Fruit fly (Drosophila melanogaster) whole organism, embryonic: ENCODE measurements around the gene MED15.

Experiments used
- Aef1 ChIP-seq: fragments of 200-800 bp; sonication (Bioruptor generic); IDR thresholded peaks from 3 replicates; pipeline ENCODE4 v1.3.6; 2022; ENCODE audit warnings: missing biosample characterization, missing genetic modification characterization
- Antp ChIP-seq: fragments of 200-800 bp; sonication (Bioruptor generic); optimal IDR thresholded peaks from 3 replicates; lab custom pipeline; 2016; ENCODE audit warnings: missing biosample characterization, missing genetic modification characterization
- Atf6 ChIP-seq: fragments of 200-800 bp; sonication (Bioruptor generic); IDR thresholded peaks from 2 replicates; pipeline ENCODE4 v1.3.6; 2022; ENCODE audit warnings: missing biosample characterization, missing genetic modification characterization
- BtbVII ChIP-seq: fragments of 200-800 bp; sonication (Bioruptor generic); optimal IDR thresholded peaks from 3 replicates; lab custom pipeline; 2017; ENCODE audit warnings: missing biosample characterization, mild to moderate bottlenecking, missing genetic modification characterization
- CG10209 ChIP-seq: fragments of 200-800 bp; sonication (Bioruptor generic); optimal IDR thresholded peaks from 3 replicates; lab custom pipeline; 2017; ENCODE audit warnings: missing biosample characterization, mild to moderate bottlenecking, missing genetic modification characterization, missing genetic modification reagents
- CG10654 ChIP-seq: fragments of 200-800 bp; sonication (Bioruptor generic); optimal IDR thresholded peaks from 2 replicates; lab custom pipeline; 2016; ENCODE audit warnings: missing biosample characterization, missing genetic modification characterization
- CG10979 ChIP-seq: fragments of 200-800 bp; sonication (Bioruptor generic); optimal IDR thresholded peaks from 2 replicates; lab custom pipeline; 2018; ENCODE audit warnings: missing biosample characterization, mild to moderate bottlenecking, missing genetic modification characterization, moderate library complexity
- CG11085 ChIP-seq: fragments of 200-800 bp; sonication (Bioruptor generic); IDR thresholded peaks from 2 replicates; pipeline ENCODE4 v1.3.6; 2022; ENCODE audit warnings: missing biosample characterization, missing genetic modification characterization
- CG11504 ChIP-seq: fragments of 200-800 bp; sonication (Bioruptor generic); optimal IDR thresholded peaks from 3 replicates; lab custom pipeline; 2019; ENCODE audit warnings: missing biosample characterization, mild to moderate bottlenecking, missing genetic modification characterization, moderate library complexity
- CG12769 ChIP-seq: fragments of 200-800 bp; sonication (Bioruptor generic); optimal IDR thresholded peaks from 2 replicates; lab custom pipeline; 2019; ENCODE audit warnings: missing biosample characterization, mild to moderate bottlenecking, missing genetic modification characterization, moderate library complexity
- CG13287 ChIP-seq: fragments of 200-800 bp; sonication (Bioruptor generic); IDR thresholded peaks from 2 replicates; pipeline ENCODE4 v1.3.6; 2022; ENCODE audit warnings: missing biosample characterization, missing genetic modification characterization; ENCODE audit not compliant: partially characterized antibody
- CG13424 ChIP-seq: fragments of 200-800 bp; sonication (Bioruptor generic); optimal IDR thresholded peaks from 2 replicates; lab custom pipeline; 2019; ENCODE audit warnings: missing biosample characterization, mild to moderate bottlenecking, missing genetic modification characterization, moderate library complexity
- CG18599 ChIP-seq: fragments of 200-800 bp; sonication (Bioruptor generic); optimal IDR thresholded peaks from 3 replicates; lab custom pipeline; 2017; ENCODE audit warnings: missing biosample characterization, missing genetic modification characterization, mild to moderate bottlenecking, moderate library complexity, missing genetic modification reagents
- CG2875 ChIP-seq: fragments of 200-800 bp; sonication (Bioruptor generic); optimal IDR thresholded peaks from 2 replicates; lab custom pipeline; 2017; ENCODE audit warnings: missing biosample characterization, mild to moderate bottlenecking, missing genetic modification characterization, missing genetic modification reagents
- CG3065 ChIP-seq: fragments of 200-800 bp; sonication (Bioruptor generic); optimal IDR thresholded peaks from 2 replicates; lab custom pipeline; 2016; ENCODE audit warnings: missing biosample characterization, missing genetic modification characterization
- CG31365 ChIP-seq: fragments of 200-800 bp; sonication (Bioruptor generic); optimal IDR thresholded peaks from 2 replicates; lab custom pipeline; 2018; ENCODE audit warnings: missing biosample characterization, mild to moderate bottlenecking, missing genetic modification characterization
- CG31388 ChIP-seq: fragments of 200-800 bp; sonication (Bioruptor generic); optimal IDR thresholded peaks from 2 replicates; lab custom pipeline; 2016; ENCODE audit warnings: missing biosample characterization, missing genetic modification characterization
- CG31441 ChIP-seq: fragments of 200-800 bp; sonication (Bioruptor generic); IDR thresholded peaks from 2 replicates; pipeline ENCODE4 v1.3.6; 2022; ENCODE audit warnings: missing biosample characterization, missing genetic modification characterization
- CG3847 ChIP-seq: fragments of 200-800 bp; sonication (Bioruptor generic); IDR thresholded peaks from 2 replicates; pipeline ENCODE4 v1.3.6; 2022; ENCODE audit warnings: missing biosample characterization, missing genetic modification characterization
- CG42726 ChIP-seq: fragments of 200-800 bp; sonication (Bioruptor generic); IDR thresholded peaks from 2 replicates; pipeline ENCODE4 v1.3.6; 2022; ENCODE audit warnings: missing biosample characterization, missing genetic modification characterization; ENCODE audit not compliant: partially characterized antibody
- CG4328 ChIP-seq: fragments of 200-800 bp; sonication (Bioruptor generic); optimal IDR thresholded peaks from 3 replicates; lab custom pipeline; 2017; ENCODE audit warnings: missing biosample characterization, missing genetic modification reagents, missing genetic modification characterization
- CG4617 ChIP-seq: fragments of 200-800 bp; sonication (Bioruptor generic); optimal IDR thresholded peaks from 3 replicates; lab custom pipeline; 2016; ENCODE audit warnings: missing biosample characterization, missing genetic modification characterization, borderline replicate concordance
- CG6765 ChIP-seq: fragments of 200-800 bp; sonication (Bioruptor generic); optimal IDR thresholded peaks from 3 replicates; lab custom pipeline; 2017; ENCODE audit warnings: missing biosample characterization, mild to moderate bottlenecking, missing genetic modification characterization
- CG6813 ChIP-seq: fragments of 200-800 bp; sonication (Bioruptor generic); optimal IDR thresholded peaks from 2 replicates; lab custom pipeline; 2017; ENCODE audit warnings: missing biosample characterization, missing genetic modification characterization, mild to moderate bottlenecking, moderate library complexity, missing genetic modification reagents
- CG7745 ChIP-seq: fragments of 200-800 bp; sonication (Bioruptor generic); optimal IDR thresholded peaks from 2 replicates; lab custom pipeline; 2018; ENCODE audit warnings: missing biosample characterization, mild to moderate bottlenecking, missing genetic modification characterization, moderate library complexity
- CG8290 ChIP-seq, 3 experiments: fragments of 200-800 bp; sonication (Bioruptor generic); optimal IDR thresholded peaks; 2 replicates each; lab custom pipeline; 2016 to 2019; ENCODE audit warnings: missing biosample characterization in 3 of 3, missing genetic modification characterization in 3 of 3, mild to moderate bottlenecking in 2 of 3, moderate library complexity in 1 of 3
- Deaf1 ChIP-seq: fragments of 200-800 bp; optimal IDR thresholded peaks from 3 replicates; lab custom pipeline; 2019; ENCODE audit warnings: missing biosample characterization, mild to moderate bottlenecking, missing genetic modification characterization, moderate library complexity
- Dip3 ChIP-seq: fragments of 200-800 bp; sonication (Bioruptor generic); optimal IDR thresholded peaks from 3 replicates; lab custom pipeline; 2016; ENCODE audit warnings: missing biosample characterization, missing genetic modification characterization
- Eip74EF ChIP-seq, 2 experiments: fragments of 200-800 bp in 1 of 2; fragments of >200 bp in 1 of 2; sonication (Bioruptor generic) in 1 of 2; optimal IDR thresholded peaks; 2 replicates each; lab custom pipeline; 2017 to 2019; ENCODE audit warnings: missing biosample characterization in 2 of 2, missing genetic modification characterization in 2 of 2, mild to moderate bottlenecking in 1 of 2, moderate library complexity in 1 of 2
- HmgZ ChIP-seq: fragments of 200-800 bp; sonication (Bioruptor generic); optimal IDR thresholded peaks from 2 replicates; lab custom pipeline; 2018; ENCODE audit warnings: missing biosample characterization, mild to moderate bottlenecking, missing genetic modification characterization
- Hmr ChIP-seq: fragments of 200-800 bp; sonication (Bioruptor generic); optimal IDR thresholded peaks from 3 replicates; lab custom pipeline; 2017; ENCODE audit warnings: mild to moderate bottlenecking, missing biosample characterization, missing genetic modification reagents, missing genetic modification characterization
- MTF-1 ChIP-seq: fragments of 200-800 bp; sonication (Bioruptor generic); optimal IDR thresholded peaks from 2 replicates; lab custom pipeline; 2018; ENCODE audit warnings: missing biosample characterization, mild to moderate bottlenecking, missing genetic modification characterization, borderline replicate concordance
- Med ChIP-seq: fragments of 200-800 bp; sonication (Bioruptor generic); peaks from one replicate; lab custom pipeline; 2016; ENCODE audit warnings: missing biosample characterization, missing genetic modification characterization, mild to moderate bottlenecking, inconsistent platforms, moderate library complexity
- Oli ChIP-seq: fragments of 200-800 bp; sonication (Bioruptor generic); optimal IDR thresholded peaks from 2 replicates; lab custom pipeline; 2018; ENCODE audit warnings: missing biosample characterization, mild to moderate bottlenecking, missing genetic modification characterization, moderate library complexity
- Taf1 ChIP-seq: fragments of 200-800 bp; sonication (Bioruptor generic); IDR thresholded peaks from 2 replicates; pipeline ENCODE4 v1.3.6; 2022; ENCODE audit warnings: missing biosample characterization, missing genetic modification characterization
- aop ChIP-seq: fragments of 200-800 bp; sonication (Bioruptor generic); IDR thresholded peaks from 2 replicates; pipeline ENCODE4 v1.3.6; 2022; ENCODE audit warnings: missing biosample characterization, missing genetic modification characterization
- cas ChIP-seq: fragments of 200-800 bp; sonication (Bioruptor generic); IDR thresholded peaks from 2 replicates; pipeline ENCODE4 v1.3.6; 2022; ENCODE audit warnings: missing biosample characterization, missing genetic modification characterization
- dati ChIP-seq: fragments of 200-800 bp; sonication (Bioruptor generic); IDR thresholded peaks from 2 replicates; pipeline ENCODE4 v1.3.6; 2022; ENCODE audit warnings: missing biosample characterization, missing genetic modification characterization
- ewg ChIP-seq: fragments of 200-800 bp; sonication (Bioruptor generic); optimal IDR thresholded peaks from 3 replicates; lab custom pipeline; 2017; ENCODE audit warnings: mild to moderate bottlenecking, missing biosample characterization, missing genetic modification reagents, missing genetic modification characterization
- exex ChIP-seq: fragments of 200-800 bp; sonication (Bioruptor generic); optimal IDR thresholded peaks from 4 replicates; lab custom pipeline; 2018; ENCODE audit warnings: missing biosample characterization, mild to moderate bottlenecking, missing genetic modification characterization, moderate library complexity
- kay ChIP-seq: fragments of 200-800 bp; sonication (Bioruptor generic); optimal IDR thresholded peaks from 2 replicates; lab custom pipeline; 2016; ENCODE audit warnings: missing biosample characterization, missing genetic modification characterization
- nom ChIP-seq: fragments of 200-800 bp; sonication (Bioruptor generic); optimal IDR thresholded peaks from 2 replicates; lab custom pipeline; 2017; ENCODE audit warnings: missing biosample characterization, missing genetic modification characterization, mild to moderate bottlenecking, moderate library complexity, missing genetic modification reagents
- pfk ChIP-seq: fragments of 200-800 bp; sonication (Bioruptor generic); optimal IDR thresholded peaks from 2 replicates; lab custom pipeline; 2018; ENCODE audit warnings: missing biosample characterization, mild to moderate bottlenecking, missing genetic modification characterization, moderate library complexity
- psq ChIP-seq: fragments of 200-800 bp; sonication (Bioruptor generic); optimal IDR thresholded peaks from 2 replicates; lab custom pipeline; 2017; ENCODE audit warnings: missing biosample characterization, missing genetic modification characterization
- salm ChIP-seq: fragments of 200-800 bp; sonication (Bioruptor generic); optimal IDR thresholded peaks from 2 replicates; lab custom pipeline; 2018; ENCODE audit warnings: missing biosample characterization, mild to moderate bottlenecking, missing genetic modification characterization
- sd ChIP-seq: fragments of 200-800 bp; sonication (Bioruptor generic); optimal IDR thresholded peaks from 3 replicates; lab custom pipeline; 2018; ENCODE audit warnings: missing biosample characterization, mild to moderate bottlenecking, missing genetic modification characterization, moderate library complexity
- sim ChIP-seq: fragments of 200-800 bp; sonication (Bioruptor generic); IDR thresholded peaks from 2 replicates; pipeline ENCODE4 v1.3.6; 2022; ENCODE audit warnings: missing biosample characterization, missing genetic modification characterization
- ssp ChIP-seq: fragments of 200-800 bp; sonication (Bioruptor generic); IDR thresholded peaks from 2 replicates; pipeline ENCODE4 v1.3.6; 2022; ENCODE audit warnings: missing biosample characterization, missing genetic modification characterization
- tgo ChIP-seq: fragments of 200-800 bp; sonication (Bioruptor generic); IDR thresholded peaks from 3 replicates; pipeline ENCODE4 v1.3.6; 2022; ENCODE audit warnings: missing biosample characterization, missing genetic modification characterization
- tup ChIP-seq: fragments of 200-800 bp; sonication (Bioruptor generic); optimal IDR thresholded peaks from 2 replicates; lab custom pipeline; 2016; ENCODE audit warnings: missing biosample characterization, mild to moderate bottlenecking, missing genetic modification characterization, moderate library complexity

MED15 gene

DNA sequence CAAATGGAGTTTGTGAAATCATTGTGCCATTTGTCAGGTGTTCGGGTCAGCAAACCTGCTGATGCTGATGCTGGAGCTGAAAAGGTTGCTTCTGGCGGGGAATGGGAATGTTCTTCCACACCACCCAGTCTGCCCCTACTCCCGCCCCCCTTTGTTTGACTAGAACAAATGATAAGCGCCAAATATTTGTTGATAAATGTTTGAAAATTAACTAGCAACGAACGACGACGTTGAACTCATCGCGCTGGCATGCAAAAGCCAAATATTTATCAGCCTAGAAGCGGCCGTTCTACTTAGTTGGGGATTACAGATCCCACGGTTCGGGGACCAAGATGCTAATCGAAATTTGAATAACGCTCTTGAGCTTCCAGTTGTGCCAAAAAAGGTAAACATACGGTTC, 47.3 kb upstream of the MED15 start (continued):
- TF ChIP-seq CG3065 (no peak), ssp (GFP tag; lab: Robert Waterston, UW) (no peak), Hmr (GFP tag; lab: Kevin White, UChicago) (peak; percentile 52), CG7745 (no peak), HmgZ (peak; percentile 10), CG31388 (GFP tag; lab: Kevin White, UChicago) (no peak), Taf1 (GFP tag; lab: Robert Waterston, UW) (no peak), CG31365 (peak; percentile 6), CG10209 (GFP tag; lab: Kevin White, UChicago) (peak; percentile 1), kay (GFP tag; lab: Kevin White, UChicago) (no peak), Atf6 (GFP tag; lab: Robert Waterston, UW) (0 out of 2 replicates have a peak, but pooled peaks have one; percentile 18), CG31441 (GFP tag; lab: Robert Waterston, UW) (no peak), CG11504 (tag; lab: Kevin White, UChicago) (peak; percentile 12), CG42726 (GFP tag; lab: Robert Waterston, UW) (no peak), CG10979 (no peak), CG4328 (no peak), CG11085 (GFP tag; lab: Robert Waterston, UW) (no peak), sim (no peak), CG3847 (GFP tag; lab: Robert Waterston, UW) (no peak), Aef1 (no peak), CG10654 (GFP tag; lab: Kevin White, UChicago) (no peak), cas (no peak), CG4617 (GFP tag; lab: Kevin White, UChicago) (no peak), exex (tag; lab: Kevin White, UChicago) (peak; percentile 1), dati (GFP tag; lab: Robert Waterston, UW) (no peak), CG6765 (GFP tag; lab: Kevin White, UChicago) (peak; percentile 30), Med (GFP tag; lab: Kevin White, UChicago) (peak; percentile 76), CG8290 (GFP tag; optimal IDR thresholded peaks at IDR 0.05; lab: Kevin White, UChicago) (no peak), CG8290 (tag; optimal IDR thresholded peaks at IDR 0.05; lab: Kevin White, UChicago) (peak in 1 of 2 experiments; percentile 62), sd (peak; percentile 90), CG18599 (GFP tag; lab: Kevin White, UChicago) (peak; percentile 30), psq (GFP tag; lab: Kevin White, UChicago) (no peak), Dip3 (GFP tag; lab: Kevin White, UChicago) (no peak), CG13424 (tag; lab: Kevin White, UChicago) (no peak), salm (tag; lab: Kevin White, UChicago) (peak; percentile 21), CG13287 (GFP tag; lab: Robert Waterston, UW) (no peak), tgo (no peak), CG2875 (GFP tag; lab: Kevin White, UChicago) (no peak), CG12769 (tag; lab: Kevin White, UChicago) (peak; percentile 68), Oli (tag; lab: Kevin White, UChicago) (no peak), aop (GFP tag; lab: Robert Waterston, UW) (no peak), Eip74EF (GFP tag; optimal IDR thresholded peaks at IDR 0.05; lab: Kevin White, UChicago) (no peak), ewg (GFP tag; lab: Kevin White, UChicago) (no peak), nom (GFP tag; lab: Kevin White, UChicago) (no peak), Antp (GFP tag; lab: Kevin White, UChicago) (no peak), MTF-1 (peak; percentile 19), BtbVII (GFP tag; lab: Kevin White, UChicago) (peak; percentile 39), Deaf1 (tag; lab: Kevin White, UChicago) (no peak), CG6813 (GFP tag; lab: Kevin White, UChicago) (peak; percentile 56), pfk (no peak), tup (GFP tag; lab: Kevin White, UChicago) (no peak)
